Worm (Caenorhabditis elegans) whole organism, early embryonic: ENCODE results near the gene aagr-4.

Source experiments
- aly-1 ChIP-seq: sonication (generic microtip); optimal IDR thresholded peaks from 2 replicates; lab custom pipeline; 2016; ENCODE audit warnings: missing genetic modification characterization, missing compliant biosample characterization
- ama-1 ChIP-seq: fragments of 150-350 bp; optimal IDR thresholded peaks from 2 replicates; lab custom pipeline; 2014
- flt-1 ChIP-seq: fragments of 200-800 bp; sonication (Bioruptor generic); IDR thresholded peaks from 2 replicates; pipeline ENCODE4 v1.3.6; 2022; ENCODE audit warnings: missing genetic modification characterization, missing compliant biosample characterization
- hnd-1 ChIP-seq: sonication (generic microtip); optimal IDR thresholded peaks from 2 replicates; lab custom pipeline; 2016; ENCODE audit warnings: missing genetic modification characterization, missing compliant biosample characterization
- scrt-1 ChIP-seq: fragments of 200-800 bp; sonication (Bioruptor generic); IDR thresholded peaks from 2 replicates; pipeline ENCODE4 v1.3.6; 2022; ENCODE audit warnings: missing genetic modification characterization, missing compliant biosample characterization
- sea-1 ChIP-seq: fragments of 200-800 bp; sonication (Bioruptor generic); conservative IDR thresholded peaks from 2 replicates; pipeline ENCODE4 v1.3.6; 2022; ENCODE audit warnings: missing genetic modification characterization, missing compliant biosample characterization
- tbx-37 ChIP-seq: fragments of 200-800 bp; sonication (Bioruptor generic); conservative IDR thresholded peaks from 2 replicates; pipeline ENCODE4 v1.3.6; 2022; ENCODE audit warnings: missing genetic modification reagents, missing genetic modification characterization, missing compliant biosample characterization
- tra-4 ChIP-seq: sonication (generic microtip); optimal IDR thresholded peaks from 2 replicates; lab custom pipeline; 2017; ENCODE audit warnings: missing genetic modification characterization, missing compliant biosample characterization

- no peak for TF ChIP-seq ama-1
- TF ChIP-seq tbx-37 = no peak
- no peak for TF ChIP-seq hnd-1 (tag; lab: Kevin White, UChicago)
- no peak for TF ChIP-seq scrt-1 (GFP tag; lab: Robert Waterston, UW)
- no peak for TF ChIP-seq sea-1
- TF ChIP-seq aly-1 = no peak
- TF ChIP-seq flt-1 (GFP tag; lab: Robert Waterston, UW) = no peak
- no peak for TF ChIP-seq tra-4 (tag; lab: Kevin White, UChicago)
Measured at ce11 chrX:460351-460750, at the start of gene aagr-4.
